Worm (Caenorhabditis elegans) whole organism, L3 larva: ENCODE data around the gene F07E5.12.
"Not testable (repeated sequence)": the region's sequence is repeated elsewhere in the genome, so short reads cannot be mapped to it uniquely, and the experiment has no call there.

Experiments
- ZK546.5 ChIP-seq: sonication (generic microtip); optimal IDR thresholded peaks from 2 replicates; lab custom pipeline; 2017; ENCODE audit warnings: missing biosample characterization, missing genetic modification characterization
- aly-2 ChIP-seq: fragments of 150-350 bp; optimal IDR thresholded peaks from 2 replicates; lab custom pipeline; 2014; ENCODE audit warnings: missing biosample characterization, missing genetic modification characterization
- ama-1 ChIP-seq: fragments of 150-350 bp; optimal IDR thresholded peaks from 2 replicates; lab custom pipeline; 2018
- ceh-16 ChIP-seq: sonication (generic microtip); optimal IDR thresholded peaks from 2 replicates; lab custom pipeline; 2017; ENCODE audit warnings: missing biosample characterization, missing genetic modification characterization
- ceh-28 ChIP-seq: fragments of 150-350 bp; optimal IDR thresholded peaks from 2 replicates; lab custom pipeline; 2014; ENCODE audit warnings: missing biosample characterization, missing genetic modification reagents, missing genetic modification characterization
- ceh-9 ChIP-seq: sonication (generic microtip); optimal IDR thresholded peaks from 2 replicates; lab custom pipeline; 2018; ENCODE audit warnings: missing biosample characterization, missing genetic modification characterization
- daf-12 ChIP-seq: fragments of 150-350 bp; optimal IDR thresholded peaks from 2 replicates; lab custom pipeline; 2014; ENCODE audit warnings: missing biosample characterization, missing genetic modification reagents, missing genetic modification characterization
- egl-27 ChIP-seq: sonication (generic microtip); optimal IDR thresholded peaks from 4 replicates; lab custom pipeline; 2017; ENCODE audit warnings: missing biosample characterization, missing genetic modification reagents, missing genetic modification characterization
- egl-5 ChIP-seq: fragments of 150-350 bp; optimal IDR thresholded peaks from 2 replicates; lab custom pipeline; 2017; ENCODE audit warnings: missing biosample characterization, missing genetic modification reagents, missing genetic modification characterization, inconsistent platforms
- elt-1 ChIP-seq: fragments of 150-350 bp; optimal IDR thresholded peaks from 2 replicates; lab custom pipeline; 2014; ENCODE audit warnings: missing biosample characterization, missing genetic modification characterization
- elt-2 ChIP-seq: sonication (generic microtip); optimal IDR thresholded peaks from 2 replicates; lab custom pipeline; 2016; ENCODE audit warnings: missing genetic modification reagents, mild to moderate bottlenecking, missing genetic modification characterization, missing compliant biosample characterization
- elt-3 ChIP-seq, 3 experiments: fragments of 150-350 bp in 1 of 3; sonication (generic microtip) in 2 of 3; optimal IDR thresholded peaks; 2 replicates in 2 of 3; 4 replicates in 1 of 3; lab custom pipeline; 2014 to 2017; ENCODE audit warnings: missing biosample characterization in 3 of 3, missing genetic modification characterization in 3 of 3
- eor-1 ChIP-seq, 2 experiments: fragments of 150-350 bp; optimal IDR thresholded peaks; 2 replicates each; lab custom pipeline; 2014 to 2018; ENCODE audit warnings: missing biosample characterization in 2 of 2, missing genetic modification characterization in 2 of 2
- fkh-2 ChIP-seq: fragments of 150-350 bp; optimal IDR thresholded peaks from 2 replicates; lab custom pipeline; 2014; ENCODE audit warnings: missing biosample characterization, missing genetic modification reagents, missing genetic modification characterization
- fos-1 ChIP-seq: fragments of 150-350 bp; optimal IDR thresholded peaks from 2 replicates; lab custom pipeline; 2014; ENCODE audit warnings: missing biosample characterization, missing genetic modification characterization
- hmg-11 ChIP-seq: sonication (generic microtip); optimal IDR thresholded peaks from 2 replicates; lab custom pipeline; 2016; ENCODE audit warnings: missing genetic modification characterization, missing compliant biosample characterization
- lin-15B ChIP-seq: fragments of 150-350 bp; optimal IDR thresholded peaks from 2 replicates; lab custom pipeline; 2014; ENCODE audit warnings: missing biosample characterization, missing genetic modification characterization
- lin-39 ChIP-seq: fragments of 150-350 bp; optimal IDR thresholded peaks from 2 replicates; lab custom pipeline; 2018; ENCODE audit warnings: missing biosample characterization, missing genetic modification reagents, missing genetic modification characterization
- lsy-12 ChIP-seq: sonication (generic microtip); optimal IDR thresholded peaks from 2 replicates; lab custom pipeline; 2016; ENCODE audit warnings: mild to moderate bottlenecking, missing genetic modification characterization, missing compliant biosample characterization
- mdl-1 ChIP-seq: fragments of 150-350 bp; optimal IDR thresholded peaks from 2 replicates; lab custom pipeline; 2014; ENCODE audit warnings: missing biosample characterization, missing genetic modification characterization
- mml-1 ChIP-seq: fragments of 150-350 bp; sonication (generic microtip); optimal IDR thresholded peaks from 3 replicates; lab custom pipeline; 2014; ENCODE audit warnings: missing biosample characterization, missing genetic modification characterization
- nhr-12 ChIP-seq: fragments of 150-350 bp; optimal IDR thresholded peaks from 2 replicates; lab custom pipeline; 2014; ENCODE audit warnings: missing biosample characterization, missing genetic modification characterization
- nhr-23 ChIP-seq: fragments of 150-350 bp; optimal IDR thresholded peaks from 2 replicates; lab custom pipeline; 2014; ENCODE audit warnings: missing biosample characterization, missing genetic modification reagents, missing genetic modification characterization
- nhr-237 ChIP-seq: fragments of 150-350 bp; optimal IDR thresholded peaks from 2 replicates; lab custom pipeline; 2014; ENCODE audit warnings: missing biosample characterization, missing genetic modification characterization
- nhr-25 ChIP-seq: sonication (generic microtip); optimal IDR thresholded peaks from 2 replicates; lab custom pipeline; 2017; ENCODE audit warnings: missing biosample characterization, missing genetic modification characterization
- nhr-43 ChIP-seq: sonication (generic microtip); optimal IDR thresholded peaks from 2 replicates; lab custom pipeline; 2016; ENCODE audit warnings: mild to moderate bottlenecking, missing genetic modification characterization, missing compliant biosample characterization; ENCODE audit not compliant: poor library complexity, severe bottlenecking
- nhr-67 ChIP-seq: fragments of 150-350 bp; optimal IDR thresholded peaks from 2 replicates; lab custom pipeline; 2014; ENCODE audit warnings: missing biosample characterization, missing genetic modification characterization
- pha-4 ChIP-seq: fragments of 150-350 bp; optimal IDR thresholded peaks from 2 replicates; lab custom pipeline; 2014; ENCODE audit warnings: missing biosample characterization, missing genetic modification reagents, missing genetic modification characterization
- sea-2 ChIP-seq: fragments of 150-350 bp; sonication (generic microtip); optimal IDR thresholded peaks from 4 replicates; lab custom pipeline; 2014; ENCODE audit warnings: missing biosample characterization, missing genetic modification reagents, missing genetic modification characterization
- skn-1 ChIP-seq: fragments of 150-350 bp; optimal IDR thresholded peaks from 2 replicates; lab custom pipeline; 2014; ENCODE audit warnings: missing biosample characterization, missing genetic modification characterization
- snpc-4 ChIP-seq: fragments of 150-350 bp; optimal IDR thresholded peaks from 2 replicates; lab custom pipeline; 2014; ENCODE audit warnings: missing biosample characterization, missing genetic modification characterization
- tbx-2 ChIP-seq: sonication (generic microtip); optimal IDR thresholded peaks from 2 replicates; lab custom pipeline; 2016; ENCODE audit warnings: mild to moderate bottlenecking, missing genetic modification characterization, missing compliant biosample characterization
- unc-39 ChIP-seq: sonication (generic microtip); optimal IDR thresholded peaks from 4 replicates; lab custom pipeline; 2017; ENCODE audit warnings: missing biosample characterization, missing genetic modification characterization
- zag-1 ChIP-seq: fragments of 150-350 bp; optimal IDR thresholded peaks from 2 replicates; lab custom pipeline; 2014; ENCODE audit warnings: missing biosample characterization, missing genetic modification characterization
- ztf-11 ChIP-seq: fragments of 150-350 bp; optimal IDR thresholded peaks from 2 replicates; lab custom pipeline; 2014; ENCODE audit warnings: missing biosample characterization, missing genetic modification characterization
- ztf-4 ChIP-seq: fragments of 150-350 bp; optimal IDR thresholded peaks from 2 replicates; lab custom pipeline; 2014; ENCODE audit warnings: missing biosample characterization, missing genetic modification characterization

F07E5.12 gene

DNA sequence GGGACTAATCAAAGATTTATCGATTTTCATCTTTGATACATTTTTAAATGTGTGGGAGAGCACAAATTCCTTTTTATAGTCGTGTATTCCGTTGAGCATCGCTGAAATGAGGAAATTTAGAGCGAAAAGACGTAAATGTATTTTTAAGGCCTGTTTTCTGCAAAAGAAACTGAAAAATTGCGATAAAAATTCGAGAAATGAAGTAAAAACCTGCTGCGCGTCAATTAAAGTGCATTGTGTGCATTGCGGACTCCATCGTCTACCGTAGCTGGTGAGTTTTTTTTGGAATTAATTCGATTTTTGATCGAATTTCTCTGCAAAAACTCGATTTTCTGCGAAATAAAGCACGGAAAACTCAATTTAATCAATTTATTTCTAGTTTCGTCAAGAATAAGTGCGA, 28.5 kb upstream of the F07E5.12 start, which contains the start of gene bath-19:
Gene bath-19, minus strand, starts transcription at position 101 of the 400 bp plus-strand sequence.
- TF ChIP-seq ZK546.5 (tag; lab: Kevin White, UChicago) (no peak), ceh-16 (tag; lab: Kevin White, UChicago) (no peak), nhr-23 (tag; lab: Kevin White, UChicago) (no peak), nhr-43 (tag; lab: Kevin White, UChicago) (no peak), zag-1 (tag; lab: Kevin White, UChicago) (no peak), mml-1 (tag; lab: Kevin White, UChicago) (no peak), ceh-28 (no peak), nhr-237 (tag; lab: Kevin White, UChicago) (no peak), elt-2 (tag; lab: Kevin White, UChicago) (no peak), pha-4 (tag; lab: Kevin White, UChicago) (no peak), nhr-12 (no peak), elt-1 (no peak), ztf-11 (tag; lab: Kevin White, UChicago) (no peak), egl-27 (tag; lab: Kevin White, UChicago) (no peak), hmg-11 (tag; lab: Kevin White, UChicago) (no peak), unc-39 (no peak), ama-1 (lab: Kevin White, UChicago) (no peak), ceh-9 (tag; lab: Kevin White, UChicago) (no peak), eor-1 (tag; optimal IDR thresholded peaks at IDR 0.05; lab: Kevin White, UChicago) (no peak), skn-1 (tag; lab: Kevin White, UChicago) (no peak)

DNA sequence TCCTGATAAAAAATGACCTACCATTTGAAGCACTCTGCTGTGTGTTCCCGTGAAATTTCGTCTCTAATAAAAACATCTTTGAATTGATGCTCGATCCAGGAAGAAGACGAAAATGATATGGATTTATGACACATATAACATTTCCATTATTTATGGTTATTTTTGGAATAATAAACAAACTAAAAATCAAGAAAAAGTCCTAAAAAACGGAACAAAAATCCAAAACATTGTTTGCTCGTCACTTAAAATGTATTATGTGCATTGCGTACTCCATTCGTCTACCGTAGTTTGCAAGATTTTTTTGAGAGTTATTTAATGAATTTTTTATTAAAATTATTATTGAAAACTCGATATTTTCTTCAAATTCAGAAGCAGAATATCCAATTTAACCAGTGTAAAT, 25.3 kb upstream of the F07E5.12 start, which contains the start of gene bath-20:
Gene bath-20, minus strand, starts transcription at position 101 of the 400 bp plus-strand sequence.
- TF ChIP-seq egl-27 (tag; lab: Kevin White, UChicago), result no peak
- TF ChIP-seq elt-3 (tag; optimal IDR thresholded peaks at IDR 0.05; lab: Kevin White, UChicago), result no peak
- TF ChIP-seq nhr-25 (tag; lab: Kevin White, UChicago), result no peak
- no peak for TF ChIP-seq ceh-9 (tag; lab: Kevin White, UChicago)
- TF ChIP-seq egl-5 (tag; lab: Kevin White, UChicago), result no peak
- TF ChIP-seq nhr-23 (tag; lab: Kevin White, UChicago), result no peak
- no peak for TF ChIP-seq pha-4 (tag; lab: Kevin White, UChicago)
- TF ChIP-seq ama-1 (lab: Kevin White, UChicago), result no peak
- TF ChIP-seq nhr-12, result no peak
- TF ChIP-seq daf-12 (tag; lab: Kevin White, UChicago), result no peak
- TF ChIP-seq ceh-16 (tag; lab: Kevin White, UChicago), result no peak
- TF ChIP-seq elt-2 (tag; lab: Kevin White, UChicago), result no peak
- TF ChIP-seq ztf-4 (tag; lab: Kevin White, UChicago), result no peak

ce11 chrII:2045505-2045904, 22.3 kb upstream of the F07E5.12 start, which contains the start of gene bath-24:
TSS of gene bath-24 (minus strand) at chrII:2045605.
- TF ChIP-seq egl-27 (tag; lab: Kevin White, UChicago) (no peak), eor-1 (tag; optimal IDR thresholded peaks at IDR 0.05; lab: Kevin White, UChicago) (no peak), unc-39 (no peak), nhr-237 (tag; lab: Kevin White, UChicago) (no peak), nhr-67 (tag; lab: Kevin White, UChicago) (no peak), fos-1 (tag; lab: Kevin White, UChicago) (no peak), sea-2 (GFP tag; lab: Kevin White, UChicago) (no peak), aly-2 (tag; lab: Kevin White, UChicago) (no peak), pha-4 (tag; lab: Kevin White, UChicago) (no peak), lsy-12 (tag; lab: Kevin White, UChicago) (no peak), snpc-4 (tag; lab: Kevin White, UChicago) (no peak), elt-1 (no peak), nhr-23 (tag; lab: Kevin White, UChicago) (no peak), lin-39 (no peak), tbx-2 (tag; lab: Kevin White, UChicago) (no peak), nhr-25 (tag; lab: Kevin White, UChicago) (no peak), lin-15B (tag; lab: Kevin White, UChicago) (no peak), ztf-4 (tag; lab: Kevin White, UChicago) (no peak), elt-3 (tag; optimal IDR thresholded peaks at IDR 0.05; lab: Kevin White, UChicago) (no peak), fkh-2 (tag; lab: Kevin White, UChicago) (no peak)

DNA sequence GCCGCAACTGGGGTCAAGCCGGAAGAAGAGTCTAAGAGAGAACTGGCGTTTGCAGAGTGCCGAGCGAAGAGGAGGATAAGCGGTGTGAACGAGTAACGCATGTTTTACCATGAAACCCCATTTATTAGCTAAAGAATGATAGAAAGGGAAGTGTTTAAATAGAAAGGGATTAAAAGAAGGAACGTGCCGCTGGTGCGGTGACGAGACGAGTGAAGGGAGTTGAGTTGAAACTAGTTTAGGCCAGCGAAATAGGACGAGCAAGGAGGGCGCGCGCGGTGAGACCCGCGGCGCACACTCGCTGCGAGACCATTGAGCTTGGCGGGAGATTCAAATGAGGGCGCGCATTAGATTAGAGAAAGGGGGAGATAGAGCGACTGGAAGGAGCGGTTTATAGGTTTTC, 21.2 kb upstream of the F07E5.12 start, which contains the start of gene math-1:
Gene math-1, minus strand, starts transcription at position 101 of the 400 bp plus-strand sequence.
- not testable (repeated sequence) for TF ChIP-seq egl-5, mdl-1, lsy-12 (tag; lab: Kevin White, UChicago)
